Worm (Caenorhabditis elegans) whole organism, midembryonic: ENCODE results near the gene T14B1.1.

ENCODE experiments used
- cog-1 ChIP-seq: sonication (generic microtip); optimal IDR thresholded peaks from 2 replicates; lab custom pipeline; 2016; ENCODE audit warnings: missing genetic modification characterization, missing compliant biosample characterization
- flt-1 ChIP-seq: fragments of 200-800 bp; sonication (Bioruptor generic); IDR thresholded peaks from 2 replicates; pipeline ENCODE4 v1.3.6; 2022; ENCODE audit warnings: missing genetic modification characterization, missing compliant biosample characterization
- med-1 ChIP-seq: sonication (generic microtip); optimal IDR thresholded peaks from 2 replicates; lab custom pipeline; 2017; ENCODE audit warnings: missing genetic modification characterization, mild to moderate bottlenecking, missing compliant biosample characterization, antibody characterized with exemption, missing genetic modification reagents; ENCODE audit not compliant: insufficient read depth
- ref-1 ChIP-seq: fragments of 200-800 bp; sonication (Bioruptor generic); conservative IDR thresholded peaks from 2 replicates; pipeline ENCODE4 v1.3.6; 2022; ENCODE audit warnings: missing genetic modification reagents, missing genetic modification characterization, missing compliant biosample characterization
- ztf-23 ChIP-seq: fragments of 200-800 bp; sonication (Bioruptor generic); IDR thresholded peaks from 2 replicates; pipeline ENCODE4 v1.3.6; 2022; ENCODE audit warnings: missing genetic modification reagents, missing genetic modification characterization, missing compliant biosample characterization

DNA sequence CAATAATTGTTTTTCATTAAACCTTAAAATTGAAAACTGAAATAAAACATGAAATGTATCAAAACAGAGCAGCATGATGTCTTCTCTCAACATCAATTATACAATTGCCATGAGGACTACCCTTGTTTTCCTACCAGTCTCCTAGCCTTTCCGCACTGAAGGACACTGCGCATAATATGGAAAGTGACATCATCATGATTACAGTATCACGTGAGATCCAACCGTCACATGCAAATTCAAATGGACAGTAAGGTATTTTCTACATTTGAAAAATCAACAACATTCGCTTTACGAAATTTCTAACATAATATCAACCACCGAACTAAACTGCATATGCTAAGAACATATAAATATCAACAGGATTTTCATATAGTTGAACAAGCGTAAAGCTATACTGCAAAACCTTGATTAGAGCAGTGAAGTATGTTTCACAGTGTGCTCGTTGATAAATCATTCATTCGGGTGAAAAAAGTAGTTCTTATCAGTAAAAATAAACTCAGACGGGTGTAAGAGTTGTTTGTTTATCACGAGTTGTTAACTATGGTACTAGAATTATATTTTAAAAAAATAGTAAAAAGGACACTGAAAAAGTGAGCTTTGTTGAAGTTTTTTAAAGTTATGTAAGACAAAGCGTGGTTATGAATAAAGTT lies 29.6 kb downstream of the T14B1.1 start:
- TF ChIP-seq ztf-23 (GFP tag; lab: Robert Waterston, UW) = no peak
- TF ChIP-seq flt-1 (GFP tag; lab: Robert Waterston, UW) = no peak
- no peak for TF ChIP-seq ref-1 (GFP tag; lab: Robert Waterston, UW)
- no peak for TF ChIP-seq cog-1 (tag; lab: Kevin White, UChicago)
- no peak for TF ChIP-seq med-1
